Worm (Caenorhabditis elegans) whole organism, early embryonic: ENCODE results near the gene F11A5.5.

Experiments used
- B0310.2 ChIP-seq: sonication (generic microtip); optimal IDR thresholded peaks from 2 replicates; lab custom pipeline; 2016; ENCODE audit warnings: mild to moderate bottlenecking, missing genetic modification characterization, missing compliant biosample characterization
- F13C5.2 ChIP-seq: sonication (generic microtip); optimal IDR thresholded peaks from 2 replicates; lab custom pipeline; 2017; ENCODE audit warnings: mild to moderate bottlenecking, missing genetic modification characterization, inconsistent platforms, missing compliant biosample characterization
- aly-1 ChIP-seq: sonication (generic microtip); optimal IDR thresholded peaks from 2 replicates; lab custom pipeline; 2016; ENCODE audit warnings: missing genetic modification characterization, missing compliant biosample characterization
- ama-1 ChIP-seq: fragments of 150-350 bp; optimal IDR thresholded peaks from 2 replicates; lab custom pipeline; 2014
- ceh-13 ChIP-seq: fragments of 200-800 bp; sonication (Bioruptor generic); optimal IDR thresholded peaks from 2 replicates; lab custom pipeline; 2018; ENCODE audit warnings: mild to moderate bottlenecking, missing genetic modification characterization, missing compliant biosample characterization
- ceh-36 ChIP-seq: sonication (generic microtip); optimal IDR thresholded peaks from 2 replicates; lab custom pipeline; 2016; ENCODE audit warnings: missing genetic modification characterization, inconsistent platforms, missing compliant biosample characterization
- ets-7 ChIP-seq: sonication (generic microtip); optimal IDR thresholded peaks from 2 replicates; lab custom pipeline; 2016; ENCODE audit warnings: missing genotype, missing genetic modification characterization, missing compliant biosample characterization
- flt-1 ChIP-seq: fragments of 200-800 bp; sonication (Bioruptor generic); IDR thresholded peaks from 2 replicates; pipeline ENCODE4 v1.3.6; 2022; ENCODE audit warnings: missing genetic modification characterization, missing compliant biosample characterization
- hmbx-1 ChIP-seq: sonication (generic microtip); optimal IDR thresholded peaks from 2 replicates; lab custom pipeline; 2016; ENCODE audit warnings: mild to moderate bottlenecking, missing genetic modification characterization, missing compliant biosample characterization
- hmg-4 ChIP-seq: fragments of 200-800 bp; sonication (Bioruptor generic); optimal IDR thresholded peaks from 2 replicates; lab custom pipeline; 2018; ENCODE audit warnings: mild to moderate bottlenecking, missing genetic modification characterization, missing compliant biosample characterization
- hnd-1 ChIP-seq: sonication (generic microtip); optimal IDR thresholded peaks from 2 replicates; lab custom pipeline; 2016; ENCODE audit warnings: missing genetic modification characterization, missing compliant biosample characterization
- pes-1 ChIP-seq: fragments of 200-800 bp; sonication (Bioruptor generic); IDR thresholded peaks from 2 replicates; pipeline ENCODE4 v1.3.6; 2022; ENCODE audit warnings: missing genetic modification reagents, missing genetic modification characterization, missing compliant biosample characterization
- scrt-1 ChIP-seq: fragments of 200-800 bp; sonication (Bioruptor generic); IDR thresholded peaks from 2 replicates; pipeline ENCODE4 v1.3.6; 2022; ENCODE audit warnings: missing genetic modification characterization, missing compliant biosample characterization
- sea-1 ChIP-seq: fragments of 200-800 bp; sonication (Bioruptor generic); conservative IDR thresholded peaks from 2 replicates; pipeline ENCODE4 v1.3.6; 2022; ENCODE audit warnings: missing genetic modification characterization, missing compliant biosample characterization
- tbx-11 ChIP-seq: fragments of 200-800 bp; sonication (Bioruptor generic); IDR thresholded peaks from 2 replicates; pipeline ENCODE4 v1.3.6; 2022; ENCODE audit warnings: missing genetic modification characterization, missing compliant biosample characterization
- tbx-37 ChIP-seq: fragments of 200-800 bp; sonication (Bioruptor generic); conservative IDR thresholded peaks from 2 replicates; pipeline ENCODE4 v1.3.6; 2022; ENCODE audit warnings: missing genetic modification reagents, missing genetic modification characterization, missing compliant biosample characterization
- tra-4 ChIP-seq: sonication (generic microtip); optimal IDR thresholded peaks from 2 replicates; lab custom pipeline; 2017; ENCODE audit warnings: missing genetic modification characterization, missing compliant biosample characterization

Gene F11A5.5

ce11 chrV:16175757-16176156 lies 22.4 kb upstream of the F11A5.5 start, which contains the start of gene cyp-33D1:
TSS of gene cyp-33D1 (minus strand) at chrV:16175857.
- TF ChIP-seq hmbx-1 (tag; lab: Kevin White, UChicago) (no peak), sea-1 (GFP tag; lab: Robert Waterston, UW) (no peak), tra-4 (tag; lab: Kevin White, UChicago) (no peak), ceh-36 (tag; lab: Kevin White, UChicago) (no peak), hmg-4 (GFP tag; lab: Kevin White, UChicago) (no peak), tbx-11 (GFP tag; lab: Robert Waterston, UW) (no peak), flt-1 (GFP tag; lab: Robert Waterston, UW) (no peak), B0310.2 (tag; lab: Kevin White, UChicago) (no peak), aly-1 (tag; lab: Kevin White, UChicago) (no peak), F13C5.2 (tag; lab: Kevin White, UChicago) (no peak), ceh-13 (GFP tag; lab: Kevin White, UChicago) (no peak), ama-1 (lab: Kevin White, UChicago) (no peak), hnd-1 (tag; lab: Kevin White, UChicago) (no peak), ets-7 (tag; lab: Kevin White, UChicago) (no peak)

ce11 chrV:16180350-16180749 lies 17.8 kb upstream of the F11A5.5 start, which contains the start of gene str-106:
TSS of gene str-106 (plus strand) at chrV:16180650.
- TF ChIP-seq hmbx-1 (tag; lab: Kevin White, UChicago) (no peak), scrt-1 (GFP tag; lab: Robert Waterston, UW) (no peak), hnd-1 (tag; lab: Kevin White, UChicago) (no peak), F13C5.2 (tag; lab: Kevin White, UChicago) (no peak), ceh-13 (GFP tag; lab: Kevin White, UChicago) (no peak), flt-1 (GFP tag; lab: Robert Waterston, UW) (no peak), hmg-4 (GFP tag; lab: Kevin White, UChicago) (no peak), pes-1 (GFP tag; lab: Robert Waterston, UW) (no peak), tbx-37 (GFP tag; lab: Robert Waterston, UW) (no peak), tra-4 (tag; lab: Kevin White, UChicago) (no peak), ets-7 (tag; lab: Kevin White, UChicago) (no peak), ama-1 (lab: Kevin White, UChicago) (no peak), tbx-11 (GFP tag; lab: Robert Waterston, UW) (no peak), ceh-36 (tag; lab: Kevin White, UChicago) (no peak), B0310.2 (tag; lab: Kevin White, UChicago) (no peak), sea-1 (GFP tag; lab: Robert Waterston, UW) (no peak), aly-1 (tag; lab: Kevin White, UChicago) (no peak)

ce11 chrV:16182110-16182509 lies 16.0 kb upstream of the F11A5.5 start, which contains the start of gene srz-13:
TSS of gene srz-13 (plus strand) at chrV:16182410.
- TF ChIP-seq tra-4 (tag; lab: Kevin White, UChicago) (no peak), flt-1 (GFP tag; lab: Robert Waterston, UW) (no peak), ceh-36 (tag; lab: Kevin White, UChicago) (no peak)

ce11 chrV:16182918-16183317 lies 15.2 kb upstream of the F11A5.5 start, which contains the start of gene srh-277:
TSS of gene srh-277 (plus strand) at chrV:16183218.
- TF ChIP-seq hnd-1 (tag; lab: Kevin White, UChicago) (no peak), tbx-37 (GFP tag; lab: Robert Waterston, UW) (no peak), ceh-36 (tag; lab: Kevin White, UChicago) (no peak), flt-1 (GFP tag; lab: Robert Waterston, UW) (no peak), ama-1 (lab: Kevin White, UChicago) (no peak), aly-1 (tag; lab: Kevin White, UChicago) (no peak), sea-1 (GFP tag; lab: Robert Waterston, UW) (no peak), ceh-13 (GFP tag; lab: Kevin White, UChicago) (no peak)

ce11 chrV:16183357-16183756 lies 14.8 kb upstream of the F11A5.5 start, which contains the start of gene srz-14:
TSS of gene srz-14 (plus strand) at chrV:16183657.
- no peak for TF ChIP-seq tbx-37 (GFP tag; lab: Robert Waterston, UW)
- TF ChIP-seq pes-1 (GFP tag; lab: Robert Waterston, UW) = no peak
- TF ChIP-seq F13C5.2 (tag; lab: Kevin White, UChicago) = no peak
- TF ChIP-seq ama-1 (lab: Kevin White, UChicago) = no peak
- no peak for TF ChIP-seq flt-1 (GFP tag; lab: Robert Waterston, UW)
- no peak for TF ChIP-seq ceh-13 (GFP tag; lab: Kevin White, UChicago)
- no peak for TF ChIP-seq hmg-4 (GFP tag; lab: Kevin White, UChicago)
- TF ChIP-seq ets-7 (tag; lab: Kevin White, UChicago) = no peak
- TF ChIP-seq tbx-11 (GFP tag; lab: Robert Waterston, UW) = no peak

- no peak for TF ChIP-seq hnd-1 (tag; lab: Kevin White, UChicago)
- no peak for TF ChIP-seq aly-1 (tag; lab: Kevin White, UChicago)
- TF ChIP-seq B0310.2 (tag; lab: Kevin White, UChicago) = no peak
- TF ChIP-seq ceh-13 (GFP tag; lab: Kevin White, UChicago) = no peak
- no peak for TF ChIP-seq scrt-1 (GFP tag; lab: Robert Waterston, UW)
- TF ChIP-seq pes-1 (GFP tag; lab: Robert Waterston, UW) = no peak
- no peak for TF ChIP-seq ama-1 (lab: Kevin White, UChicago)
Observed at ce11 chrV:16190485-16190884, 7.6 kb upstream of the F11A5.5 start, which contains the start of gene srh-281. TSS of gene srh-281 (plus strand) at chrV:16190785.

- TF ChIP-seq ceh-13 (GFP tag; lab: Kevin White, UChicago) (no peak), tbx-11 (GFP tag; lab: Robert Waterston, UW) (no peak), ceh-36 (tag; lab: Kevin White, UChicago) (no peak), ets-7 (tag; lab: Kevin White, UChicago) (no peak), pes-1 (GFP tag; lab: Robert Waterston, UW) (no peak), tra-4 (tag; lab: Kevin White, UChicago) (no peak), sea-1 (GFP tag; lab: Robert Waterston, UW) (no peak), hmbx-1 (tag; lab: Kevin White, UChicago) (no peak)
Observed at ce11 chrV:16192114-16192513, 6.0 kb upstream of the F11A5.5 start, which contains the start of gene srh-279. TSS of gene srh-279 (plus strand) at chrV:16192414.
